Fruit fly (Drosophila melanogaster) whole organism, wandering third instar larva: ENCODE data around the gene bchs.

ENCODE experiments used
- Myc ChIP-seq: fragments of >200 bp; optimal IDR thresholded peaks from 2 replicates; lab custom pipeline; 2017
- OdsH ChIP-seq: fragments of 200-800 bp; sonication (Bioruptor generic); optimal IDR thresholded peaks from 2 replicates; lab custom pipeline; 2016; ENCODE audit warnings: missing biosample characterization, mild to moderate bottlenecking, missing genetic modification characterization
- dl ChIP-seq, 2 experiments: fragments of 175-275, 200-275 bp in 1 of 2; fragments of 200-275 bp in 1 of 2; sonication (Bioruptor generic); optimal IDR thresholded peaks; lab custom pipeline; 2018; ENCODE audit warnings: mild to moderate bottlenecking in 2 of 2, missing biosample characterization in 2 of 2, missing genetic modification characterization in 2 of 2, moderate library complexity in 2 of 2; ENCODE audit not compliant: partially characterized antibody in 2 of 2, insufficient read depth in 1 of 2
- dmrt93B ChIP-seq: fragments of 200-800 bp; sonication (Bioruptor generic); optimal IDR thresholded peaks from 2 replicates; lab custom pipeline; 2018; ENCODE audit warnings: missing biosample characterization, mild to moderate bottlenecking, missing genetic modification characterization
- ey ChIP-seq: fragments of 200-800 bp; sonication (Bioruptor generic); optimal IDR thresholded peaks from 2 replicates; lab custom pipeline; 2016; ENCODE audit warnings: missing biosample characterization, missing genetic modification characterization
- foxo ChIP-seq, 2 experiments: fragments of 200-800 bp; sonication (Bioruptor generic); optimal IDR thresholded peaks; 2 replicates in 1 of 2; 3 replicates in 1 of 2; lab custom pipeline; 2016 to 2017; ENCODE audit warnings: missing biosample characterization in 2 of 2, missing genetic modification characterization in 2 of 2
- psq ChIP-seq: fragments of 200-800 bp; sonication (Bioruptor generic); optimal IDR thresholded peaks from 3 replicates; lab custom pipeline; 2017; ENCODE audit warnings: missing biosample characterization, mild to moderate bottlenecking, missing genetic modification characterization, moderate library complexity

- TF ChIP-seq Myc (lab: Kevin White, UChicago) (no peak), dmrt93B (GFP tag; lab: Kevin White, UChicago) (no peak), psq (GFP tag; lab: Kevin White, UChicago) (no peak), foxo (GFP tag; optimal IDR thresholded peaks at IDR 0.05; lab: Kevin White, UChicago) (no peak), ey (no peak), OdsH (GFP tag; lab: Kevin White, UChicago) (no peak), dl (GFP tag; optimal IDR thresholded peaks at IDR 0.05; lab: Kevin White, UChicago; ENCODE audit: insufficient read depth in 1 of 2, partially characterized antibody in 2 of 2) (no peak)
Measured at dm6 chr2L:5899170-5899708, 7.7 kb upstream of the bchs start.
